Fruit fly (Drosophila melanogaster) whole organism, embryonic: ENCODE results near the gene mei-218.
A peak's percentile ranks its signal among the peaks of the same experiment; 100 is the strongest.

Experiments used
- Atf-2 ChIP-seq: fragments of 200-800 bp; sonication (Bioruptor generic); optimal IDR thresholded peaks from 2 replicates; lab custom pipeline; 2016; ENCODE audit warnings: missing biosample characterization, missing genetic modification characterization
- Bdp1 ChIP-seq: fragments of 200-800 bp; sonication (Bioruptor generic); optimal IDR thresholded peaks from 3 replicates; lab custom pipeline; 2016; ENCODE audit warnings: missing biosample characterization, missing genetic modification characterization
- CG11247 ChIP-seq: fragments of 200-800 bp; sonication (Bioruptor generic); IDR thresholded peaks from 2 replicates; pipeline ENCODE4 v1.3.6; 2022; ENCODE audit warnings: missing biosample characterization, missing genetic modification characterization
- CG15514 ChIP-seq: fragments of 200-800 bp; sonication (Bioruptor generic); optimal IDR thresholded peaks from 3 replicates; lab custom pipeline; 2017; ENCODE audit warnings: missing biosample characterization, missing genetic modification characterization, mild to moderate bottlenecking, moderate library complexity, missing genetic modification reagents
- CG1832 ChIP-seq: fragments of 200-800 bp; sonication (Bioruptor generic); optimal IDR thresholded peaks from 2 replicates; lab custom pipeline; 2017; ENCODE audit warnings: missing biosample characterization, mild to moderate bottlenecking, missing genetic modification characterization, inconsistent platforms
- CG31224 ChIP-seq: fragments of 200-800 bp; sonication (Bioruptor generic); IDR thresholded peaks from 2 replicates; pipeline ENCODE4 v1.3.6; 2022; ENCODE audit warnings: missing biosample characterization, missing genetic modification characterization
- CG31441 ChIP-seq: fragments of 200-800 bp; sonication (Bioruptor generic); IDR thresholded peaks from 2 replicates; pipeline ENCODE4 v1.3.6; 2022; ENCODE audit warnings: missing biosample characterization, missing genetic modification characterization
- CG34376 ChIP-seq: fragments of 200-800 bp; sonication (Bioruptor generic); optimal IDR thresholded peaks from 2 replicates; lab custom pipeline; 2018; ENCODE audit warnings: missing biosample characterization, mild to moderate bottlenecking, missing genetic modification characterization
- CG4328 ChIP-seq: fragments of 200-800 bp; sonication (Bioruptor generic); optimal IDR thresholded peaks from 3 replicates; lab custom pipeline; 2017; ENCODE audit warnings: missing biosample characterization, missing genetic modification reagents, missing genetic modification characterization
- CG6254 ChIP-seq: fragments of 200-800 bp; sonication (Bioruptor generic); optimal IDR thresholded peaks from 3 replicates; lab custom pipeline; 2017; ENCODE audit warnings: mild to moderate bottlenecking, missing biosample characterization, missing genetic modification reagents, missing genetic modification characterization
- CG7271 ChIP-seq: fragments of 200-800 bp; sonication (Bioruptor generic); optimal IDR thresholded peaks from 2 replicates; lab custom pipeline; 2018; ENCODE audit warnings: missing biosample characterization, mild to moderate bottlenecking, missing genetic modification characterization, moderate library complexity
- CG9797 ChIP-seq: fragments of 200-800 bp; sonication (Bioruptor generic); optimal IDR thresholded peaks from 3 replicates; lab custom pipeline; 2018; ENCODE audit warnings: missing biosample characterization, mild to moderate bottlenecking, missing genetic modification characterization
- CHES-1-like ChIP-seq: fragments of 200-800 bp; sonication (Bioruptor generic); optimal IDR thresholded peaks from 2 replicates; lab custom pipeline; 2016; ENCODE audit warnings: missing biosample characterization, missing genetic modification characterization
- CTCF ChIP-seq: fragments of 200-800 bp; sonication (Bioruptor generic); optimal IDR thresholded peaks from 2 replicates; lab custom pipeline; 2017; ENCODE audit warnings: missing biosample characterization, mild to moderate bottlenecking, missing genetic modification characterization, moderate library complexity
- D19B ChIP-seq: fragments of 200-800 bp; sonication (Bioruptor generic); optimal IDR thresholded peaks from 2 replicates; lab custom pipeline; 2017; ENCODE audit warnings: missing biosample characterization, mild to moderate bottlenecking, missing genetic modification characterization
- Dad ChIP-seq: fragments of 200-800 bp; sonication (Bioruptor generic); optimal IDR thresholded peaks from 3 replicates; lab custom pipeline; 2016; ENCODE audit warnings: missing biosample characterization, missing genetic modification characterization
- Dip2 ChIP-seq: fragments of 200-800 bp; sonication (Bioruptor generic); IDR thresholded peaks from 2 replicates; pipeline ENCODE4 v1.3.6; 2022; ENCODE audit warnings: missing biosample characterization, missing genetic modification characterization
- Dip3 ChIP-seq: fragments of 200-800 bp; sonication (Bioruptor generic); optimal IDR thresholded peaks from 3 replicates; lab custom pipeline; 2016; ENCODE audit warnings: missing biosample characterization, missing genetic modification characterization
- Elba2 ChIP-seq: fragments of 200-800 bp; sonication (Bioruptor generic); optimal IDR thresholded peaks from 3 replicates; lab custom pipeline; 2016; ENCODE audit warnings: missing biosample characterization, missing genetic modification characterization
- HLH54F ChIP-seq: fragments of 200-800 bp; sonication (Bioruptor generic); optimal IDR thresholded peaks from 3 replicates; lab custom pipeline; 2016; ENCODE audit warnings: missing biosample characterization, missing genetic modification characterization
- Hsf ChIP-seq: fragments of 200-800 bp; sonication (Bioruptor generic); optimal IDR thresholded peaks from 3 replicates; lab custom pipeline; 2016; ENCODE audit warnings: missing biosample characterization, missing genetic modification characterization
- Max ChIP-seq: fragments of 200-800 bp; sonication (Bioruptor generic); optimal IDR thresholded peaks from 2 replicates; lab custom pipeline; 2016; ENCODE audit warnings: missing biosample characterization, mild to moderate bottlenecking, missing genetic modification characterization
- NfI ChIP-seq: fragments of 200-800 bp; sonication (Bioruptor generic); optimal IDR thresholded peaks from 3 replicates; lab custom pipeline; 2018; ENCODE audit warnings: missing biosample characterization, mild to moderate bottlenecking, missing genetic modification characterization, moderate library complexity
- Ssrp ChIP-seq: fragments of 200-800 bp; sonication (Bioruptor generic); optimal IDR thresholded peaks from 2 replicates; lab custom pipeline; 2018; ENCODE audit warnings: missing biosample characterization, mild to moderate bottlenecking, missing genetic modification characterization, moderate library complexity
- Taf1 ChIP-seq: fragments of 200-800 bp; sonication (Bioruptor generic); IDR thresholded peaks from 2 replicates; pipeline ENCODE4 v1.3.6; 2022; ENCODE audit warnings: missing biosample characterization, missing genetic modification characterization
- abd-A ChIP-seq: fragments of 200-800 bp; sonication (Bioruptor generic); optimal IDR thresholded peaks from 3 replicates; lab custom pipeline; 2019; ENCODE audit warnings: missing biosample characterization, mild to moderate bottlenecking, missing genetic modification characterization, moderate library complexity
- ara ChIP-seq: fragments of 200-800 bp; sonication (Bioruptor generic); IDR thresholded peaks from 2 replicates; pipeline ENCODE4 v1.3.6; 2022; ENCODE audit warnings: missing biosample characterization, missing genetic modification characterization
- az2 ChIP-seq: fragments of 200-800 bp; sonication (Bioruptor generic); optimal IDR thresholded peaks from 3 replicates; lab custom pipeline; 2016; ENCODE audit warnings: missing biosample characterization, missing genetic modification characterization
- bigmax ChIP-seq: fragments of 200-800 bp; sonication (Bioruptor generic); optimal IDR thresholded peaks from 2 replicates; lab custom pipeline; 2018; ENCODE audit warnings: missing biosample characterization, mild to moderate bottlenecking, missing genetic modification characterization
- cas ChIP-seq: fragments of 200-800 bp; sonication (Bioruptor generic); IDR thresholded peaks from 2 replicates; pipeline ENCODE4 v1.3.6; 2022; ENCODE audit warnings: missing biosample characterization, missing genetic modification characterization
- caup ChIP-seq: fragments of 200-800 bp; sonication (Bioruptor generic); optimal IDR thresholded peaks from 3 replicates; lab custom pipeline; 2017; ENCODE audit warnings: missing biosample characterization, mild to moderate bottlenecking, missing genetic modification characterization, moderate library complexity; ENCODE audit not compliant: severe bottlenecking
- crc ChIP-seq: fragments of 200-800 bp; sonication (Bioruptor generic); optimal IDR thresholded peaks from 2 replicates; lab custom pipeline; 2016; ENCODE audit warnings: missing biosample characterization, missing genetic modification characterization
- gcm2 ChIP-seq: fragments of 200-800 bp; sonication (Bioruptor generic); optimal IDR thresholded peaks from 2 replicates; lab custom pipeline; 2016; ENCODE audit warnings: missing biosample characterization, missing genetic modification characterization
- gro ChIP-seq: fragments of 200-800 bp; sonication (Bioruptor generic); optimal IDR thresholded peaks from 2 replicates; lab custom pipeline; 2016; ENCODE audit warnings: missing biosample characterization, missing genetic modification characterization
- hth ChIP-seq: fragments of >200 bp; optimal IDR thresholded peaks from 2 replicates; lab custom pipeline; 2017; ENCODE audit warnings: inconsistent platforms
- jigr1 ChIP-seq: fragments of 200-800 bp; sonication (Bioruptor generic); IDR thresholded peaks from 3 replicates; pipeline ENCODE4 v1.3.6; 2022; ENCODE audit warnings: missing biosample characterization, missing genetic modification characterization
- kni ChIP-seq: fragments of 200-800 bp; sonication (Bioruptor generic); optimal IDR thresholded peaks from 3 replicates; lab custom pipeline; 2017; ENCODE audit warnings: mild to moderate bottlenecking, missing biosample characterization, missing genetic modification reagents, missing genetic modification characterization
- nerfin-1 ChIP-seq: fragments of 200-800 bp; sonication (Bioruptor generic); optimal IDR thresholded peaks from 3 replicates; lab custom pipeline; 2019; ENCODE audit warnings: missing biosample characterization, mild to moderate bottlenecking, missing genetic modification characterization, moderate library complexity
- pita ChIP-seq: fragments of 200-800 bp; sonication (Bioruptor generic); optimal IDR thresholded peaks from 2 replicates; lab custom pipeline; 2017; ENCODE audit warnings: missing biosample characterization, mild to moderate bottlenecking, missing genetic modification characterization
- pum ChIP-seq: fragments of 200-800 bp; sonication (Bioruptor generic); optimal IDR thresholded peaks from 2 replicates; lab custom pipeline; 2016; ENCODE audit warnings: missing biosample characterization, missing genetic modification characterization
- repo ChIP-seq: fragments of 200-800 bp; sonication (Bioruptor generic); optimal IDR thresholded peaks from 2 replicates; lab custom pipeline; 2016; ENCODE audit warnings: missing biosample characterization, missing genetic modification characterization
- ro ChIP-seq: fragments of 200-800 bp; sonication (Bioruptor generic); IDR thresholded peaks from 2 replicates; pipeline ENCODE4 v1.3.6; 2022; ENCODE audit warnings: missing biosample characterization, missing genetic modification characterization
- run ChIP-seq: fragments of 200-800 bp; sonication (Bioruptor generic); optimal IDR thresholded peaks from 3 replicates; lab custom pipeline; 2018; ENCODE audit warnings: missing biosample characterization, mild to moderate bottlenecking, missing genetic modification characterization
- sens ChIP-seq: fragments of 200-800 bp; sonication (Bioruptor generic); peaks from one replicate; lab custom pipeline; 2016; ENCODE audit warnings: missing biosample characterization, missing genetic modification characterization
- slou ChIP-seq: fragments of 200-800 bp; sonication (Bioruptor generic); optimal IDR thresholded peaks from 3 replicates; lab custom pipeline; 2016; ENCODE audit warnings: missing biosample characterization, missing genetic modification characterization
- sqz ChIP-seq: fragments of 200-800 bp; sonication (Bioruptor generic); optimal IDR thresholded peaks from 3 replicates; lab custom pipeline; 2018; ENCODE audit warnings: missing biosample characterization, mild to moderate bottlenecking, missing genetic modification characterization
- ssp ChIP-seq: fragments of 200-800 bp; sonication (Bioruptor generic); IDR thresholded peaks from 2 replicates; pipeline ENCODE4 v1.3.6; 2022; ENCODE audit warnings: missing biosample characterization, missing genetic modification characterization
- tll ChIP-seq, 2 experiments: fragments of 200-800 bp in 1 of 2; fragments of >200 bp in 1 of 2; sonication (Bioruptor generic) in 1 of 2; optimal IDR thresholded peaks; 2 replicates each; lab custom pipeline; 2017 to 2019; ENCODE audit warnings: missing biosample characterization in 2 of 2, missing genetic modification characterization in 2 of 2, mild to moderate bottlenecking in 1 of 2, moderate library complexity in 1 of 2
- toy ChIP-seq: fragments of 200-800 bp; sonication (Bioruptor generic); IDR thresholded peaks from 2 replicates; pipeline ENCODE4 v1.3.6; 2022; ENCODE audit warnings: missing biosample characterization, missing genetic modification characterization
- unc-4 ChIP-seq: fragments of 200-800 bp; sonication (Bioruptor generic); IDR thresholded peaks from 2 replicates; pipeline ENCODE4 v1.3.6; 2022; ENCODE audit warnings: missing biosample characterization, missing genetic modification characterization; ENCODE audit not compliant: partially characterized antibody

Gene mei-218

DNA sequence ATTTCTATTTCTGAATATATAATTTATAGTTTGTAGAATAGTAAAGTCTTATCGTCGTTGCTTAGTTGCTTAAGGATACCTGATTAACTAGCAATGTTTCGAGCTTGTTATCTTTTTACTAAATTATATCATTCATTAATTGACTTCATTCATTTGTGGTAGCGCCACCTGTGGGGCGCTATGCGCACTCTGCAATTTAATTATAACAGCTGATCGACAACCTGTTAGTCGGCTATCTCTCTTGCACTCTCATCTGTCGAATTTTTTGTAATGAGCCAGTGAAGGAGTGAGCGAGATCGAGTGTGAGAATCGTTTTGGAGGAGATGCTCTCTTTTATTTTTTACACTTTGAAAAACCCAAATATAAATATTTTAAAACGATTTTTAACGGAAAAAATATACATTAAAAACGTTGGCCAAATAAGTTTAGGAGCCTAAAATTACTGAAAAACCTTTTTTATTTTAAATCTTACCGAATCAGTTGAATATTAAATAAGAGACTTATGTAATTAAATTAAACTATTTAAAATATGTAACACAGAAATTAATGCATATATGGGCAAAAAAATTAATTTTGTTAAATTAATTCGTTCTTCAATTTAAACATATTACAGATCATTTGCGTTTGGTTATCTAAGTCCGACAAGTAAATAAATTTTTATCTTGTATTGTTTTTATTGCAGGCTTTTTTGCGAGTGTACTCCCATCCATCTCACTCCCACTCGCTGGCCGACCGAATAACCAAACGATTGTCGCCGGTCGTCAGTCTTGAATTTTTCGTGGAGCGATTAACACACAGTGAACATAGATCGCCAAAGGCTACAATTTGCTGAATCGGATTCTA is 51.5 kb downstream of the mei-218 start, which contains the start of the genes CG16700 and CG4991 (continued):
- TF ChIP-seq CG4328 (GFP tag; lab: Kevin White, UChicago) = peak; percentile 78
- TF ChIP-seq tll (GFP tag; optimal IDR thresholded peaks at IDR 0.05; lab: Kevin White, UChicago) = peak in 1 of 2 experiments; percentile 23
- no peak for TF ChIP-seq gcm2 (GFP tag; lab: Kevin White, UChicago)
- TF ChIP-seq CG34376 (GFP tag; lab: Kevin White, UChicago) = no peak
- TF ChIP-seq kni = no peak
- no peak for TF ChIP-seq pum (GFP tag; lab: Kevin White, UChicago)
- no peak for TF ChIP-seq Max
- TF ChIP-seq CG7271 = no peak
- TF ChIP-seq Bdp1 = no peak
- TF ChIP-seq slou (GFP tag; lab: Kevin White, UChicago) = peak; percentile 78
- peak; percentile 64 for TF ChIP-seq sqz (GFP tag; lab: Kevin White, UChicago)
- TF ChIP-seq CG6254 = peak; percentile 14
- TF ChIP-seq Dad (GFP tag; lab: Kevin White, UChicago) = no peak
- TF ChIP-seq pita (GFP tag; lab: Kevin White, UChicago) = no peak
- TF ChIP-seq ara (GFP tag; lab: Robert Waterston, UW) = peak; percentile 76
- TF ChIP-seq gro (GFP tag; lab: Kevin White, UChicago) = no peak
- TF ChIP-seq nerfin-1 (tag; lab: Kevin White, UChicago) = peak; percentile 76
- TF ChIP-seq Elba2 (GFP tag; lab: Kevin White, UChicago) = no peak
- TF ChIP-seq CG31441 (GFP tag; lab: Robert Waterston, UW) = peak; percentile 91
- TF ChIP-seq ssp (GFP tag; lab: Robert Waterston, UW) = peak; percentile 59; the same call in 1 of the 2 replicates
- no peak for TF ChIP-seq abd-A (tag; lab: Kevin White, UChicago)
- peak; percentile 76 for TF ChIP-seq az2
- TF ChIP-seq Atf-2 (GFP tag; lab: Kevin White, UChicago) = no peak
- TF ChIP-seq CG1832 = peak; percentile 50
- TF ChIP-seq jigr1 = peak; percentile 60; the same call in 1 of the 3 replicates
- TF ChIP-seq CTCF (GFP tag; lab: Kevin White, UChicago) = peak; percentile 91
- TF ChIP-seq cas (GFP tag; lab: Robert Waterston, UW) = no peak
- TF ChIP-seq Hsf = peak; percentile 61
- TF ChIP-seq unc-4 = no peak
- TF ChIP-seq crc (GFP tag; lab: Kevin White, UChicago) = no peak
- peak; percentile 43; the same call in 1 of the 2 replicates for TF ChIP-seq CG31224
- TF ChIP-seq sens (GFP tag; lab: Kevin White, UChicago) = peak; percentile 86
- no peak for TF ChIP-seq Dip2 (GFP tag; lab: Robert Waterston, UW)
- TF ChIP-seq Ssrp (tag; lab: Kevin White, UChicago) = peak; percentile 85
- peak; percentile 55 for TF ChIP-seq NfI (GFP tag; lab: Kevin White, UChicago)
- TF ChIP-seq hth (lab: Kevin White, UChicago) = no peak
- no peak for TF ChIP-seq HLH54F
- 0 out of 2 replicates have a peak, but pooled peaks have one; percentile 27 for TF ChIP-seq toy (GFP tag; lab: Robert Waterston, UW)
- TF ChIP-seq Dip3 = no peak
- TF ChIP-seq CHES-1-like (GFP tag; lab: Kevin White, UChicago) = no peak
- no peak for TF ChIP-seq CG9797 (GFP tag; lab: Kevin White, UChicago)
- peak; percentile 39; the same call in 1 of the 2 replicates for TF ChIP-seq ro (GFP tag; lab: Robert Waterston, UW)
- no peak for TF ChIP-seq repo (GFP tag; lab: Kevin White, UChicago)
- TF ChIP-seq caup = peak; percentile 66
- peak; percentile 61 for TF ChIP-seq run (tag; lab: Kevin White, UChicago)
- TF ChIP-seq CG15514 (GFP tag; lab: Kevin White, UChicago) = peak; percentile 11
- no peak for TF ChIP-seq bigmax (GFP tag; lab: Kevin White, UChicago)
- TF ChIP-seq D19B (GFP tag; lab: Kevin White, UChicago) = peak; percentile 66
- TF ChIP-seq CG11247 (GFP tag; lab: Robert Waterston, UW) = peak; percentile 55
- TF ChIP-seq Taf1 (GFP tag; lab: Robert Waterston, UW) = peak; percentile 39; the same call in 1 of the 2 replicates
